Fruit fly (Drosophila melanogaster): ENCODE data around the gene Ssdp.

The Ssdp gene

DNA sequence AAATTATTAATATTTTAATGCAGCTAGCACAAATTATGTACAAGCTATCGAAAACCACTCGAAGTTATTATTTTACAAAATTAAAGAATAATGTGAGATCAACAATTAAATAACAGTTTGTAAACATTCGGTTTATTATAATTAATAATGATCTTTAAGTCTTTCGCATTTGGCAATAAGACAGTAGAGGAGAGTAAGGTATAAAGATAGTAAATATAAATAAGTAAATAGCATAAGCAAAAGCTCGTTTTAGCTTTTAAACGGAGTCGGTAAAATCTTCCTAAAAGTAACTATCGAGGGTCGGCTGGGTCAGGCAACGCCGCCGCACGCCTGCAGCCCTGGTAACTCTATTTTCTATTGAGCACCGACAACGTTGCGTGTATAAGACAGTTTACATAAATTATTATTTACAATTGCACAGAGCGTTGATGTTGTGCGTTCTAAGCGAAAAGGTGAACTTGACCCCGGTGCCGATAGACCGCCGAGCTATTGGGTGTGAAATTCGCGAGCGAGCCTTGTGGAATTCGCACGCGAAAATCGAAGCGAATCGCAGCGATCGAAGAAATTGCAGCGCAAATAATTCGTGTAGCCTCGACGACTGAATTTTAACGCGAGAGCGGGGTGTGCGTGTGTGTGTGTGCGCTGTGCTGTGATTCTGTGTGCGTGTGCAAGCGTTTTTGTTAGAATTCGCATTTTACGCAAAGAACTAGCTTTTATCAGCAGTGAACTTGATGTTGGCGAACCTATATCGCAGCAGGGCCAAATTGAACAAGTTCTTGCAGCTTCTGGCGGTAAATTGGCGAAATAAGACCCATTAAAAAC lies 31.8 kb downstream of the Ssdp start, which contains the start of gene wrd (continued):
- TF ChIP-seq cato (GFP tag; optimal IDR thresholded peaks at IDR 0.05; ENCODE audit: borderline replicate concordance) (no peak), CG8944 (GFP tag; optimal IDR thresholded peaks at IDR 0.05) (no peak), sr (GFP tag; IDR thresholded peaks at IDR 0.05) (no peak), CG5953 (GFP tag; IDR thresholded peaks at IDR 0.05) (no peak), knrl (GFP tag; IDR thresholded peaks at IDR 0.05; ENCODE audit: partially characterized antibody) (no peak), CG11247 (GFP tag; IDR thresholded peaks at IDR 0.05) (no peak), Antp (GFP tag; optimal IDR thresholded peaks at IDR 0.05) (no peak), NC2α (GFP tag; optimal IDR thresholded peaks at IDR 0.05) (no peak), gfzf (GFP tag; optimal IDR thresholded peaks at IDR 0.05) (no peak), phol (tag; optimal IDR thresholded peaks at IDR 0.05) (peak; percentile 16), sim (GFP tag; IDR thresholded peaks at IDR 0.05) (no peak), shn (GFP tag; optimal IDR thresholded peaks at IDR 0.05) (no peak), CG12155 (GFP tag; optimal IDR thresholded peaks at IDR 0.05) (peak; percentile 24), CrebB (tag; optimal IDR thresholded peaks at IDR 0.05) (no peak), pros (GFP tag; optimal IDR thresholded peaks at IDR 0.05) (no peak), BEAF-32 (GFP tag; optimal IDR thresholded peaks at IDR 0.05) (peak; percentile 53), CG10147 (GFP tag; optimal IDR thresholded peaks at IDR 0.05) (no peak), CG6813 (GFP tag; optimal IDR thresholded peaks at IDR 0.05) (no peak), seq (GFP tag; IDR thresholded peaks at IDR 0.05) (no peak), CG34376 (GFP tag; optimal IDR thresholded peaks at IDR 0.05) (peak; percentile 23), mirr (GFP tag; optimal IDR thresholded peaks at IDR 0.05) (no peak), E2f2 (GFP tag; IDR thresholded peaks at IDR 0.05) (no peak), CG13775 (GFP tag; optimal IDR thresholded peaks at IDR 0.05) (peak; percentile 19), pb (GFP tag; optimal IDR thresholded peaks at IDR 0.05) (no peak), CG31388 (GFP tag; optimal IDR thresholded peaks at IDR 0.05) (no peak), CG3995 (GFP tag; optimal IDR thresholded peaks at IDR 0.05) (no peak), CG15601 (tag; optimal IDR thresholded peaks at IDR 0.05) (no peak), CG17612 (GFP tag; IDR thresholded peaks at IDR 0.05) (no peak), Abd-B (GFP tag; optimal IDR thresholded peaks at IDR 0.05) (peak; percentile 29), CG15514 (GFP tag; optimal IDR thresholded peaks at IDR 0.05) (peak; percentile 79), zf30C (GFP tag; optimal IDR thresholded peaks at IDR 0.05) (no peak), CG16815 (GFP tag; optimal IDR thresholded peaks at IDR 0.05) (no peak), CG7928 (GFP tag; optimal IDR thresholded peaks at IDR 0.05) (peak; percentile 86), CG9215 (GFP tag; IDR thresholded peaks at IDR 0.05) (no peak), Asciz (GFP tag; optimal IDR thresholded peaks at IDR 0.05) (no peak), CG9609 (GFP tag; optimal IDR thresholded peaks at IDR 0.05) (no peak), lmd (GFP tag; IDR thresholded peaks at IDR 0.05) (no peak), CG3726 (GFP tag; IDR thresholded peaks at IDR 0.05) (no peak), CG4282 (GFP tag; optimal IDR thresholded peaks at IDR 0.05) (no peak), unpg (GFP tag; optimal IDR thresholded peaks at IDR 0.05) (no peak), CG1603 (tag; optimal IDR thresholded peaks at IDR 0.05) (peak; percentile 43), CG12236 (GFP tag; optimal IDR thresholded peaks at IDR 0.05) (no peak), Stat92E (GFP tag; optimal IDR thresholded peaks at IDR 0.05) (no peak), CG14965 (GFP tag; optimal IDR thresholded peaks at IDR 0.05; ENCODE audit: borderline replicate concordance) (no peak), CG7357 (GFP tag; IDR thresholded peaks at IDR 0.05) (no peak), Dad (GFP tag; optimal IDR thresholded peaks at IDR 0.05) (no peak), Gsc (GFP tag; IDR thresholded peaks at IDR 0.05) (no peak), ab (GFP tag; optimal IDR thresholded peaks at IDR 0.05) (no peak), Nf-YB (GFP tag; optimal IDR thresholded peaks at IDR 0.05) (no peak)

Data from whole organism, embryonic.